Fruit fly (Drosophila melanogaster): ENCODE results near the gene lft.

The lft gene

dm6 chr2L:10362408-10363067 is 1.7 kb upstream of the lft start, which contains the start of the genes Cand1 and pim (continued):
- TF ChIP-seq lab (GFP tag; optimal IDR thresholded peaks at IDR 0.05) = no peak
- TF ChIP-seq caup (GFP tag; optimal IDR thresholded peaks at IDR 0.05; ENCODE audit: severe bottlenecking) = no peak
- no peak for TF ChIP-seq ERR (GFP tag; optimal IDR thresholded peaks at IDR 0.05)
- no peak for TF ChIP-seq CG6854 (GFP tag; optimal IDR thresholded peaks at IDR 0.05)
- TF ChIP-seq fu2 (GFP tag; optimal IDR thresholded peaks at IDR 0.05) = no peak
- no peak for TF ChIP-seq CG11695 (GFP tag; IDR thresholded peaks at IDR 0.05)
- TF ChIP-seq CG8388 (GFP tag; optimal IDR thresholded peaks at IDR 0.05) = no peak
- no peak for TF ChIP-seq Kr (GFP tag; optimal IDR thresholded peaks at IDR 0.05)
- no peak for TF ChIP-seq CG7928 (GFP tag; optimal IDR thresholded peaks at IDR 0.05)
- no peak for TF ChIP-seq klu (GFP tag; IDR thresholded peaks at IDR 0.05)
- no peak for TF ChIP-seq gem (tag; optimal IDR thresholded peaks at IDR 0.05)
- no peak for TF ChIP-seq Bteb2 (GFP tag; optimal IDR thresholded peaks at IDR 0.05)
- TF ChIP-seq abd-A (tag; optimal IDR thresholded peaks at IDR 0.05) = no peak
- TF ChIP-seq CG6689 (GFP tag; IDR thresholded peaks at IDR 0.05) = no peak
- no peak for TF ChIP-seq oc (tag; optimal IDR thresholded peaks at IDR 0.05)
- TF ChIP-seq Dad (GFP tag; optimal IDR thresholded peaks at IDR 0.05) = no peak
- TF ChIP-seq Rfx (GFP tag; IDR thresholded peaks at IDR 0.05) = peak; percentile 35; the same call in 1 of the 2 replicates
- no peak for TF ChIP-seq chif (GFP tag; optimal IDR thresholded peaks at IDR 0.05)
- no peak for TF ChIP-seq Rx (GFP tag; IDR thresholded peaks at IDR 0.05)
- no peak for TF ChIP-seq Elba2 (GFP tag; optimal IDR thresholded peaks at IDR 0.05)
- no peak for TF ChIP-seq br (optimal IDR thresholded peaks at IDR 0.05)
- no peak for TF ChIP-seq kay (GFP tag; optimal IDR thresholded peaks at IDR 0.05)
- TF ChIP-seq Ravus (GFP tag; IDR thresholded peaks at IDR 0.05) = no peak
- TF ChIP-seq H15 (GFP tag; IDR thresholded peaks at IDR 0.05) = no peak
- TF ChIP-seq CG8944 (GFP tag; optimal IDR thresholded peaks at IDR 0.05) = no peak
- TF ChIP-seq CG18599 (GFP tag; optimal IDR thresholded peaks at IDR 0.05) = no peak
- TF ChIP-seq CG2712 (tag; optimal IDR thresholded peaks at IDR 0.05) = peak; percentile 63
- no peak for TF ChIP-seq CG18764 (GFP tag; optimal IDR thresholded peaks at IDR 0.05)
- TF ChIP-seq crol (GFP tag; IDR thresholded peaks at IDR 0.05) = no peak
- TF ChIP-seq CG12769 (tag; optimal IDR thresholded peaks at IDR 0.05) = no peak
- no peak for TF ChIP-seq sc (optimal IDR thresholded peaks at IDR 0.05)
- no peak for TF ChIP-seq sc (GFP tag; optimal IDR thresholded peaks at IDR 0.05)
- TF ChIP-seq CG12236 (GFP tag; optimal IDR thresholded peaks at IDR 0.05) = no peak
- no peak for TF ChIP-seq CG6791 (GFP tag; IDR thresholded peaks at IDR 0.05; ENCODE audit: partially characterized antibody)
- TF ChIP-seq NC2β (GFP tag; optimal IDR thresholded peaks at IDR 0.05) = no peak
- TF ChIP-seq CG30431 (GFP tag; optimal IDR thresholded peaks at IDR 0.05) = no peak
- no peak for TF ChIP-seq CG1233 (GFP tag; optimal IDR thresholded peaks at IDR 0.05)
- TF ChIP-seq CkIIα-i1 (GFP tag; IDR thresholded peaks at IDR 0.05) = no peak
- no peak for TF ChIP-seq Ptx1 (GFP tag; IDR thresholded peaks at IDR 0.05)
- no peak for TF ChIP-seq Antp (GFP tag; optimal IDR thresholded peaks at IDR 0.05)
- no peak for TF ChIP-seq CG11723 (GFP tag; optimal IDR thresholded peaks at IDR 0.05)
- TF ChIP-seq CG9797 (GFP tag; optimal IDR thresholded peaks at IDR 0.05) = peak; percentile 59
- TF ChIP-seq insv (GFP tag; optimal IDR thresholded peaks at IDR 0.05) = no peak
- no peak for TF ChIP-seq Atf3 (GFP tag; optimal IDR thresholded peaks at IDR 0.05)
- TF ChIP-seq CG17802 (tag; optimal IDR thresholded peaks at IDR 0.05) = no peak
- no peak for TF ChIP-seq CG6813 (GFP tag; optimal IDR thresholded peaks at IDR 0.05)
- TF ChIP-seq jumu (GFP tag; optimal IDR thresholded peaks at IDR 0.05) = no peak
- no peak for TF ChIP-seq CG11560 (tag; IDR thresholded peaks at IDR 0.05)
- no peak for TF ChIP-seq sens-2 (GFP tag; IDR thresholded peaks at IDR 0.05)
- no peak for TF ChIP-seq fru (optimal IDR thresholded peaks at IDR 0.05)
- no peak for TF ChIP-seq CG13894 (tag; optimal IDR thresholded peaks at IDR 0.05)
- TF ChIP-seq exex (tag; optimal IDR thresholded peaks at IDR 0.05) = no peak

All from whole organism, embryonic.